Fruit fly (Drosophila melanogaster) whole organism, embryonic: ENCODE data around the gene CG33110.

Source experiments
- Asciz ChIP-seq: fragments of 200-800 bp; sonication (Bioruptor generic); optimal IDR thresholded peaks from 2 replicates; lab custom pipeline; 2017; ENCODE audit warnings: missing biosample characterization, mild to moderate bottlenecking, missing genetic modification characterization, missing genetic modification reagents
- CG10267 ChIP-seq: fragments of 200-800 bp; sonication (Bioruptor generic); optimal IDR thresholded peaks from 2 replicates; lab custom pipeline; 2018; ENCODE audit warnings: missing biosample characterization, mild to moderate bottlenecking, missing genetic modification characterization, moderate library complexity
- CG10321 ChIP-seq: fragments of 200-800 bp; sonication (Bioruptor generic); IDR thresholded peaks from 2 replicates; pipeline ENCODE4 v1.3.6; 2022; ENCODE audit warnings: missing biosample characterization, missing genetic modification characterization
- CG10366 ChIP-seq: fragments of 200-800 bp; sonication (Bioruptor generic); IDR thresholded peaks from 2 replicates; pipeline ENCODE4 v1.3.6; 2022; ENCODE audit warnings: missing biosample characterization, missing genetic modification characterization
- CG10654 ChIP-seq: fragments of 200-800 bp; sonication (Bioruptor generic); optimal IDR thresholded peaks from 2 replicates; lab custom pipeline; 2016; ENCODE audit warnings: missing biosample characterization, missing genetic modification characterization
- CG11723 ChIP-seq: fragments of 200-800 bp; sonication (Bioruptor generic); optimal IDR thresholded peaks from 2 replicates; lab custom pipeline; 2017; ENCODE audit warnings: missing biosample characterization, mild to moderate bottlenecking, missing genetic modification characterization
- CG12071 ChIP-seq: fragments of 200-800 bp; sonication (Bioruptor generic); optimal IDR thresholded peaks from 3 replicates; lab custom pipeline; 2018; ENCODE audit warnings: missing biosample characterization, mild to moderate bottlenecking, missing genetic modification characterization
- CG12104 ChIP-seq: fragments of 200-800 bp; sonication (Bioruptor generic); optimal IDR thresholded peaks from 3 replicates; lab custom pipeline; 2016; ENCODE audit warnings: missing biosample characterization, missing genetic modification characterization
- CG12942 ChIP-seq: fragments of 200-800 bp; sonication (Bioruptor generic); optimal IDR thresholded peaks from 3 replicates; lab custom pipeline; 2016; ENCODE audit warnings: missing biosample characterization, missing genetic modification characterization
- CG15514 ChIP-seq: fragments of 200-800 bp; sonication (Bioruptor generic); optimal IDR thresholded peaks from 3 replicates; lab custom pipeline; 2017; ENCODE audit warnings: missing biosample characterization, missing genetic modification characterization, mild to moderate bottlenecking, moderate library complexity, missing genetic modification reagents
- CG17186 ChIP-seq: fragments of 200-800 bp; sonication (Bioruptor generic); optimal IDR thresholded peaks from 3 replicates; lab custom pipeline; 2017; ENCODE audit warnings: missing biosample characterization, missing genetic modification reagents, missing genetic modification characterization
- CG17328 ChIP-seq: fragments of 200-800 bp; sonication (Bioruptor generic); IDR thresholded peaks from 2 replicates; pipeline ENCODE4 v1.3.6; 2022; ENCODE audit warnings: missing biosample characterization, missing genetic modification characterization
- CG17568 ChIP-seq: fragments of 200-800 bp; sonication (Bioruptor generic); optimal IDR thresholded peaks from 2 replicates; lab custom pipeline; 2018; ENCODE audit warnings: missing biosample characterization, mild to moderate bottlenecking, missing genetic modification characterization, moderate library complexity
- CG2875 ChIP-seq: fragments of 200-800 bp; sonication (Bioruptor generic); optimal IDR thresholded peaks from 2 replicates; lab custom pipeline; 2017; ENCODE audit warnings: missing biosample characterization, mild to moderate bottlenecking, missing genetic modification characterization, missing genetic modification reagents
- CG30431 ChIP-seq: fragments of 200-800 bp; sonication (Bioruptor generic); optimal IDR thresholded peaks from 2 replicates; lab custom pipeline; 2017; ENCODE audit warnings: missing biosample characterization, missing genetic modification characterization
- CG3163 ChIP-seq: fragments of 200-800 bp; sonication (Bioruptor generic); optimal IDR thresholded peaks from 3 replicates; lab custom pipeline; 2016; ENCODE audit warnings: missing biosample characterization, missing genetic modification characterization
- CG4707 ChIP-seq: fragments of 200-800 bp; sonication (Bioruptor generic); optimal IDR thresholded peaks from 2 replicates; lab custom pipeline; 2018; ENCODE audit warnings: missing biosample characterization, mild to moderate bottlenecking, missing genetic modification characterization, moderate library complexity
- CG6175 ChIP-seq: fragments of 200-800 bp; sonication (Bioruptor generic); IDR thresholded peaks from 3 replicates; pipeline ENCODE4 v1.3.6; 2022; ENCODE audit warnings: missing biosample characterization, missing genetic modification characterization
- CG6765 ChIP-seq: fragments of 200-800 bp; sonication (Bioruptor generic); optimal IDR thresholded peaks from 3 replicates; lab custom pipeline; 2017; ENCODE audit warnings: missing biosample characterization, mild to moderate bottlenecking, missing genetic modification characterization
- CG7786 ChIP-seq: fragments of 200-800 bp; sonication (Bioruptor generic); optimal IDR thresholded peaks from 2 replicates; lab custom pipeline; 2016; ENCODE audit warnings: missing biosample characterization, missing genetic modification characterization
- CG7987 ChIP-seq: fragments of 200-800 bp; sonication (Bioruptor generic); optimal IDR thresholded peaks from 2 replicates; lab custom pipeline; 2018; ENCODE audit warnings: missing biosample characterization, mild to moderate bottlenecking, missing genetic modification characterization, moderate library complexity
- CG8089 ChIP-seq: fragments of 200-800 bp; sonication (Bioruptor generic); optimal IDR thresholded peaks from 3 replicates; lab custom pipeline; 2016; ENCODE audit warnings: missing biosample characterization, missing genetic modification characterization
- CG8765 ChIP-seq: fragments of 200-800 bp; sonication (Bioruptor generic); IDR thresholded peaks from 2 replicates; pipeline ENCODE4 v1.3.6; 2022; ENCODE audit warnings: missing biosample characterization, missing genetic modification characterization
- CG9215 ChIP-seq: fragments of 200-800 bp; sonication (Bioruptor generic); IDR thresholded peaks from 2 replicates; pipeline ENCODE4 v1.3.6; 2022; ENCODE audit warnings: missing biosample characterization, missing genetic modification characterization
- CoRest ChIP-seq: fragments of 200-800 bp; sonication (Bioruptor generic); optimal IDR thresholded peaks from 3 replicates; lab custom pipeline; 2018; ENCODE audit warnings: missing biosample characterization, mild to moderate bottlenecking, missing genetic modification characterization, moderate library complexity
- Dbx ChIP-seq: fragments of 200-800 bp; sonication (Bioruptor generic); IDR thresholded peaks from 3 replicates; pipeline ENCODE4 v1.3.6; 2022; ENCODE audit warnings: missing biosample characterization, missing genetic modification characterization
- Doc2 ChIP-seq: fragments of 200-800 bp; sonication (Bioruptor generic); IDR thresholded peaks from 2 replicates; pipeline ENCODE4 v1.3.6; 2022; ENCODE audit warnings: missing biosample characterization, missing genetic modification characterization
- NC2α ChIP-seq: fragments of 200-800 bp; sonication (Bioruptor generic); optimal IDR thresholded peaks from 2 replicates; lab custom pipeline; 2016; ENCODE audit warnings: missing biosample characterization, missing genetic modification characterization
- Pdp1 ChIP-seq, 2 experiments: fragments of 200-800 bp; sonication (Bioruptor generic); optimal IDR thresholded peaks; 3 replicates each; lab custom pipeline; 2016; ENCODE audit warnings: missing biosample characterization in 2 of 2, missing genetic modification characterization in 2 of 2, mild to moderate bottlenecking in 1 of 2, moderate library complexity in 1 of 2
- Rfx ChIP-seq: fragments of 200-800 bp; sonication (Bioruptor generic); IDR thresholded peaks from 2 replicates; pipeline ENCODE4 v1.3.6; 2022; ENCODE audit warnings: missing biosample characterization, missing genetic modification characterization
- Six4 ChIP-seq: fragments of 200-800 bp; sonication (Bioruptor generic); optimal IDR thresholded peaks from 2 replicates; lab custom pipeline; 2016; ENCODE audit warnings: missing biosample characterization, missing genetic modification characterization
- Sry-δ ChIP-seq: fragments of 200-800 bp; sonication (Bioruptor generic); optimal IDR thresholded peaks from 2 replicates; lab custom pipeline; 2016; ENCODE audit warnings: missing biosample characterization, missing genetic modification characterization
- Trl ChIP-seq, 3 experiments: fragments of >200 bp in 2 of 3; fragments of 200-800 bp in 1 of 3; sonication (Bioruptor generic) in 1 of 3; optimal IDR thresholded peaks; 2 replicates in 1 of 3; 3 replicates in 2 of 3; lab custom pipeline; 2016 to 2017; ENCODE audit warnings: missing biosample characterization in 1 of 3, missing genetic modification characterization in 1 of 3
- bcd ChIP-seq: fragments of 200-800 bp; sonication (Bioruptor generic); optimal IDR thresholded peaks from 2 replicates; lab custom pipeline; 2017; ENCODE audit warnings: missing biosample characterization, mild to moderate bottlenecking, missing genetic modification characterization
- bowl ChIP-seq: fragments of 200-800 bp; sonication (Bioruptor generic); IDR thresholded peaks from 2 replicates; pipeline ENCODE4 v1.3.6; 2022; ENCODE audit warnings: missing biosample characterization, missing genetic modification characterization
- crol ChIP-seq: fragments of 200-800 bp; sonication (Bioruptor generic); IDR thresholded peaks from 2 replicates; pipeline ENCODE4 v1.3.6; 2022; ENCODE audit warnings: missing biosample characterization, missing genetic modification characterization
- gce ChIP-seq: fragments of 200-800 bp; sonication (Bioruptor generic); IDR thresholded peaks from 3 replicates; pipeline ENCODE4 v1.3.6; 2022; ENCODE audit warnings: missing biosample characterization, missing genetic modification characterization
- gcm ChIP-seq: fragments of 200-800 bp; sonication (Bioruptor generic); optimal IDR thresholded peaks from 2 replicates; lab custom pipeline; 2019; ENCODE audit warnings: missing biosample characterization, mild to moderate bottlenecking, missing genetic modification characterization, moderate library complexity
- hb ChIP-seq: fragments of 200-800 bp; sonication (Bioruptor generic); IDR thresholded peaks from 3 replicates; pipeline ENCODE4 v1.3.6; 2022; ENCODE audit warnings: missing biosample characterization, missing genetic modification characterization; ENCODE audit not compliant: partially characterized antibody
- hbn ChIP-seq: fragments of 200-800 bp; sonication (Bioruptor generic); IDR thresholded peaks from 2 replicates; pipeline ENCODE4 v1.3.6; 2022; ENCODE audit warnings: missing biosample characterization, missing genetic modification characterization; ENCODE audit not compliant: partially characterized antibody
- her ChIP-seq: fragments of 200-800 bp; sonication (Bioruptor generic); optimal IDR thresholded peaks from 2 replicates; lab custom pipeline; 2016; ENCODE audit warnings: missing biosample characterization, missing genetic modification characterization
- inv ChIP-seq: fragments of 200-800 bp; sonication (Bioruptor generic); IDR thresholded peaks from 2 replicates; pipeline ENCODE4 v1.3.6; 2022; ENCODE audit warnings: missing biosample characterization, missing genetic modification characterization; ENCODE audit not compliant: partially characterized antibody
- lola ChIP-seq, 3 experiments: fragments of >200 bp in 2 of 3; fragments of 200-800 bp in 1 of 3; sonication (Bioruptor generic) in 1 of 3; optimal IDR thresholded peaks; 2 replicates each; lab custom pipeline; 2017 to 2019; ENCODE audit warnings: missing biosample characterization in 3 of 3, missing genetic modification characterization in 3 of 3, mild to moderate bottlenecking in 1 of 3, moderate library complexity in 1 of 3
- luna ChIP-seq: fragments of 200-800 bp; sonication (Bioruptor generic); optimal IDR thresholded peaks from 2 replicates; lab custom pipeline; 2016; ENCODE audit warnings: missing biosample characterization, missing genetic modification characterization
- org-1 ChIP-seq: fragments of 200-800 bp; sonication (Bioruptor generic); optimal IDR thresholded peaks from 2 replicates; lab custom pipeline; 2017; ENCODE audit warnings: missing biosample characterization, missing genetic modification characterization
- run ChIP-seq: fragments of 200-800 bp; sonication (Bioruptor generic); optimal IDR thresholded peaks from 3 replicates; lab custom pipeline; 2018; ENCODE audit warnings: missing biosample characterization, mild to moderate bottlenecking, missing genetic modification characterization
- tin ChIP-seq: fragments of 200-800 bp; sonication (Bioruptor generic); optimal IDR thresholded peaks from 3 replicates; lab custom pipeline; 2016; ENCODE audit warnings: missing biosample characterization, missing genetic modification characterization
- unc-4 ChIP-seq: fragments of 200-800 bp; sonication (Bioruptor generic); IDR thresholded peaks from 2 replicates; pipeline ENCODE4 v1.3.6; 2022; ENCODE audit warnings: missing biosample characterization, missing genetic modification characterization; ENCODE audit not compliant: partially characterized antibody
- zf30C ChIP-seq: fragments of 200-800 bp; sonication (Bioruptor generic); optimal IDR thresholded peaks from 3 replicates; lab custom pipeline; 2018; ENCODE audit warnings: missing biosample characterization, mild to moderate bottlenecking, missing genetic modification characterization

Gene CG33110

dm6 chr3R:22546017-22546416, 24.0 kb upstream of the CG33110 start (continued):
- TF ChIP-seq lola (GFP tag; optimal IDR thresholded peaks at IDR 0.05; lab: Kevin White, UChicago): no peak
- TF ChIP-seq gce (GFP tag; lab: Robert Waterston, UW): no peak

- TF ChIP-seq CG4707 (GFP tag; lab: Kevin White, UChicago) (no peak), CG15514 (GFP tag; lab: Kevin White, UChicago) (peak; percentile 77), CG12942 (GFP tag; lab: Kevin White, UChicago) (no peak), CG7987 (peak; percentile 7), unc-4 (GFP tag; lab: Robert Waterston, UW) (peak; percentile 53), CG12071 (GFP tag; lab: Kevin White, UChicago) (no peak), CG2875 (GFP tag; lab: Kevin White, UChicago) (no peak), bowl (GFP tag; lab: Robert Waterston, UW) (no peak), Pdp1 (GFP tag; optimal IDR thresholded peaks at IDR 0.05; lab: Kevin White, UChicago) (peak in 1 of 2 experiments; percentile 5), CG7786 (GFP tag; lab: Kevin White, UChicago) (no peak), org-1 (no peak), NC2α (GFP tag; lab: Kevin White, UChicago) (no peak), CG3163 (GFP tag; lab: Kevin White, UChicago) (no peak), CG12104 (GFP tag; lab: Kevin White, UChicago) (no peak), inv (GFP tag; lab: Robert Waterston, UW) (no peak), CG10321 (GFP tag; lab: Robert Waterston, UW) (no peak), Trl (optimal IDR thresholded peaks at IDR 0.05; lab: Kevin White, UChicago) (no peak), Trl (GFP tag; optimal IDR thresholded peaks at IDR 0.05; lab: Kevin White, UChicago) (peak; percentile 11), CG8089 (GFP tag; lab: Kevin White, UChicago) (no peak), CG6175 (GFP tag; lab: Robert Waterston, UW) (no peak), run (tag; lab: Kevin White, UChicago) (no peak), gcm (GFP tag; lab: Kevin White, UChicago) (no peak), CG17568 (GFP tag; lab: Kevin White, UChicago) (no peak), tin (GFP tag; lab: Kevin White, UChicago) (no peak), CG11723 (GFP tag; lab: Kevin White, UChicago) (no peak), hb (GFP tag; lab: Robert Waterston, UW) (no peak), zf30C (GFP tag; lab: Kevin White, UChicago) (peak; percentile 95), hbn (GFP tag; lab: Robert Waterston, UW) (no peak), Doc2 (no peak), CG10366 (GFP tag; lab: Robert Waterston, UW) (no peak), CG17186 (GFP tag; lab: Kevin White, UChicago) (peak; percentile 84), her (peak; percentile 49), CG6765 (GFP tag; lab: Kevin White, UChicago) (peak; percentile 42), CG10654 (GFP tag; lab: Kevin White, UChicago) (no peak), CoRest (tag; lab: Kevin White, UChicago) (peak; percentile 34), Asciz (GFP tag; lab: Kevin White, UChicago) (no peak), CG30431 (no peak), Rfx (GFP tag; lab: Robert Waterston, UW) (no peak), Six4 (GFP tag; lab: Kevin White, UChicago) (no peak), CG10267 (tag; lab: Kevin White, UChicago) (peak; percentile 56), CG9215 (GFP tag; lab: Robert Waterston, UW) (no peak), Sry-δ (GFP tag; lab: Kevin White, UChicago) (peak; percentile 58), Dbx (GFP tag; lab: Robert Waterston, UW) (no peak), bcd (GFP tag; lab: Kevin White, UChicago) (peak; percentile 34), crol (GFP tag; lab: Robert Waterston, UW) (no peak), CG8765 (GFP tag; lab: Robert Waterston, UW) (no peak), CG17328 (GFP tag; lab: Robert Waterston, UW) (no peak), luna (no peak)
These were observed 22.4 kb upstream of the CG33110 start, which contains the start of gene AdipoR for dm6 chr3R:22547585-22548022. Gene AdipoR (minus strand): TSS chr3R:22547846.
